Fruit fly (Drosophila melanogaster) whole organism, embryonic: ENCODE data around the gene pHCl-1.

Experiments used
- ATbp ChIP-seq: fragments of 200-800 bp; sonication (Bioruptor generic); optimal IDR thresholded peaks from 2 replicates; lab custom pipeline; 2017; ENCODE audit warnings: missing biosample characterization, mild to moderate bottlenecking, missing genetic modification characterization, missing genetic modification reagents
- Atf6 ChIP-seq: fragments of 200-800 bp; sonication (Bioruptor generic); IDR thresholded peaks from 2 replicates; pipeline ENCODE4 v1.3.6; 2022; ENCODE audit warnings: missing biosample characterization, missing genetic modification characterization
- CG11247 ChIP-seq: fragments of 200-800 bp; sonication (Bioruptor generic); IDR thresholded peaks from 2 replicates; pipeline ENCODE4 v1.3.6; 2022; ENCODE audit warnings: missing biosample characterization, missing genetic modification characterization
- CG11456 ChIP-seq: fragments of 200-800 bp; sonication (Bioruptor generic); IDR thresholded peaks from 3 replicates; pipeline ENCODE4 v1.3.6; 2022; ENCODE audit warnings: missing biosample characterization, missing genetic modification characterization
- CG12071 ChIP-seq: fragments of 200-800 bp; sonication (Bioruptor generic); optimal IDR thresholded peaks from 3 replicates; lab custom pipeline; 2018; ENCODE audit warnings: missing biosample characterization, mild to moderate bottlenecking, missing genetic modification characterization
- CG12104 ChIP-seq: fragments of 200-800 bp; sonication (Bioruptor generic); optimal IDR thresholded peaks from 3 replicates; lab custom pipeline; 2016; ENCODE audit warnings: missing biosample characterization, missing genetic modification characterization
- CG12659 ChIP-seq: fragments of 200-800 bp; sonication (Bioruptor generic); optimal IDR thresholded peaks from 3 replicates; lab custom pipeline; 2017; ENCODE audit warnings: mild to moderate bottlenecking, missing biosample characterization, missing genetic modification reagents, missing genetic modification characterization
- CG13123 ChIP-seq: fragments of 200-800 bp; sonication (Bioruptor generic); optimal IDR thresholded peaks from 2 replicates; lab custom pipeline; 2016; ENCODE audit warnings: missing biosample characterization, missing genetic modification characterization
- CG13287 ChIP-seq: fragments of 200-800 bp; sonication (Bioruptor generic); IDR thresholded peaks from 2 replicates; pipeline ENCODE4 v1.3.6; 2022; ENCODE audit warnings: missing biosample characterization, missing genetic modification characterization; ENCODE audit not compliant: partially characterized antibody
- CG13424 ChIP-seq: fragments of 200-800 bp; sonication (Bioruptor generic); optimal IDR thresholded peaks from 2 replicates; lab custom pipeline; 2019; ENCODE audit warnings: missing biosample characterization, mild to moderate bottlenecking, missing genetic modification characterization, moderate library complexity
- CG13624 ChIP-seq: fragments of 200-800 bp; sonication (Bioruptor generic); optimal IDR thresholded peaks from 2 replicates; lab custom pipeline; 2016; ENCODE audit warnings: missing biosample characterization, missing genetic modification characterization
- CG13894 ChIP-seq: fragments of 200-800 bp; sonication (Bioruptor generic); optimal IDR thresholded peaks from 3 replicates; lab custom pipeline; 2018; ENCODE audit warnings: missing biosample characterization, mild to moderate bottlenecking, missing genetic modification characterization, moderate library complexity
- CG14710 ChIP-seq: fragments of 200-800 bp; sonication (Bioruptor generic); optimal IDR thresholded peaks from 3 replicates; lab custom pipeline; 2019; ENCODE audit warnings: missing biosample characterization, mild to moderate bottlenecking, missing genetic modification characterization, moderate library complexity
- CG15073 ChIP-seq: fragments of 200-800 bp; sonication (Bioruptor generic); optimal IDR thresholded peaks from 2 replicates; lab custom pipeline; 2016; ENCODE audit warnings: missing biosample characterization, missing genetic modification characterization
- CG15601 ChIP-seq: fragments of 200-800 bp; sonication (Bioruptor generic); optimal IDR thresholded peaks from 3 replicates; lab custom pipeline; 2019; ENCODE audit warnings: missing biosample characterization, mild to moderate bottlenecking, missing genetic modification characterization, moderate library complexity
- CG17361 ChIP-seq: fragments of 200-800 bp; sonication (Bioruptor generic); IDR thresholded peaks from 3 replicates; pipeline ENCODE4 v1.3.6; 2022; ENCODE audit warnings: missing biosample characterization, missing genetic modification characterization
- CG17568 ChIP-seq: fragments of 200-800 bp; sonication (Bioruptor generic); optimal IDR thresholded peaks from 2 replicates; lab custom pipeline; 2018; ENCODE audit warnings: missing biosample characterization, mild to moderate bottlenecking, missing genetic modification characterization, moderate library complexity
- CG17802 ChIP-seq: fragments of 200-800 bp; sonication (Bioruptor generic); optimal IDR thresholded peaks from 2 replicates; lab custom pipeline; 2018; ENCODE audit warnings: missing biosample characterization, mild to moderate bottlenecking, missing genetic modification characterization, moderate library complexity
- CG30431 ChIP-seq: fragments of 200-800 bp; sonication (Bioruptor generic); optimal IDR thresholded peaks from 2 replicates; lab custom pipeline; 2017; ENCODE audit warnings: missing biosample characterization, missing genetic modification characterization
- CG31224 ChIP-seq: fragments of 200-800 bp; sonication (Bioruptor generic); IDR thresholded peaks from 2 replicates; pipeline ENCODE4 v1.3.6; 2022; ENCODE audit warnings: missing biosample characterization, missing genetic modification characterization
- CG3838 ChIP-seq: fragments of 200-800 bp; sonication (Bioruptor generic); optimal IDR thresholded peaks from 3 replicates; lab custom pipeline; 2016; ENCODE audit warnings: missing biosample characterization, missing genetic modification characterization
- CG6272 ChIP-seq: fragments of 200-800 bp; sonication (Bioruptor generic); IDR thresholded peaks from 2 replicates; pipeline ENCODE4 v1.3.6; 2022; ENCODE audit warnings: missing biosample characterization, missing genetic modification characterization
- CG6689 ChIP-seq: fragments of 200-800 bp; sonication (Bioruptor generic); IDR thresholded peaks from 2 replicates; pipeline ENCODE4 v1.3.6; 2022; ENCODE audit warnings: missing biosample characterization, missing genetic modification characterization
- CG6854 ChIP-seq: fragments of 200-800 bp; sonication (Bioruptor generic); optimal IDR thresholded peaks from 3 replicates; lab custom pipeline; 2017; ENCODE audit warnings: missing biosample characterization, mild to moderate bottlenecking, missing genetic modification characterization
- CG7372 ChIP-seq: fragments of 200-800 bp; sonication (Bioruptor generic); IDR thresholded peaks from 2 replicates; pipeline ENCODE4 v1.3.6; 2022; ENCODE audit warnings: missing biosample characterization, missing genetic modification characterization
- CG8290 ChIP-seq, 3 experiments: fragments of 200-800 bp; sonication (Bioruptor generic); optimal IDR thresholded peaks; 2 replicates each; lab custom pipeline; 2016 to 2019; ENCODE audit warnings: missing biosample characterization in 3 of 3, missing genetic modification characterization in 3 of 3, mild to moderate bottlenecking in 2 of 3, moderate library complexity in 1 of 3
- CG9817 ChIP-seq: fragments of 200-800 bp; sonication (Bioruptor generic); optimal IDR thresholded peaks from 2 replicates; lab custom pipeline; 2018; ENCODE audit warnings: missing biosample characterization, mild to moderate bottlenecking, missing genetic modification characterization, moderate library complexity
- CrebB ChIP-seq: fragments of 200-800 bp; sonication (Bioruptor generic); optimal IDR thresholded peaks from 3 replicates; lab custom pipeline; 2018; ENCODE audit warnings: missing biosample characterization, mild to moderate bottlenecking, missing genetic modification characterization
- HLH54F ChIP-seq: fragments of 200-800 bp; sonication (Bioruptor generic); optimal IDR thresholded peaks from 3 replicates; lab custom pipeline; 2016; ENCODE audit warnings: missing biosample characterization, missing genetic modification characterization
- Hr78 ChIP-seq, 2 experiments: fragments of 200-800 bp in 1 of 2; fragments of >200 bp in 1 of 2; sonication (Bioruptor generic) in 1 of 2; optimal IDR thresholded peaks; 2 replicates each; lab custom pipeline; 2017 to 2019; ENCODE audit warnings: missing biosample characterization in 2 of 2, missing genetic modification characterization in 2 of 2, mild to moderate bottlenecking in 1 of 2, moderate library complexity in 1 of 2
- Mes4 ChIP-seq: fragments of 200-800 bp; sonication (Bioruptor generic); optimal IDR thresholded peaks from 2 replicates; lab custom pipeline; 2016; ENCODE audit warnings: missing biosample characterization, missing genetic modification characterization
- Ravus ChIP-seq: fragments of 200-800 bp; sonication (Bioruptor generic); IDR thresholded peaks from 2 replicates; pipeline ENCODE4 v1.3.6; 2022; ENCODE audit warnings: missing biosample characterization, missing genetic modification characterization
- Sox100B ChIP-seq: fragments of 200-800 bp; sonication (Bioruptor generic); optimal IDR thresholded peaks from 3 replicates; lab custom pipeline; 2018; ENCODE audit warnings: missing biosample characterization, mild to moderate bottlenecking, missing genetic modification characterization
- TFAM ChIP-seq: fragments of 200-800 bp; sonication (Bioruptor generic); optimal IDR thresholded peaks from 2 replicates; lab custom pipeline; 2017; ENCODE audit warnings: missing biosample characterization, missing genetic modification characterization, inconsistent platforms
- bcd ChIP-seq: fragments of 200-800 bp; sonication (Bioruptor generic); optimal IDR thresholded peaks from 2 replicates; lab custom pipeline; 2017; ENCODE audit warnings: missing biosample characterization, mild to moderate bottlenecking, missing genetic modification characterization
- br ChIP-seq: fragments of >200 bp; optimal IDR thresholded peaks from 2 replicates; lab custom pipeline; 2017
- ems ChIP-seq: fragments of 200-800 bp; sonication (Bioruptor generic); optimal IDR thresholded peaks from 3 replicates; lab custom pipeline; 2016; ENCODE audit warnings: missing biosample characterization, missing genetic modification characterization
- her ChIP-seq: fragments of 200-800 bp; sonication (Bioruptor generic); optimal IDR thresholded peaks from 2 replicates; lab custom pipeline; 2016; ENCODE audit warnings: missing biosample characterization, missing genetic modification characterization
- jumu ChIP-seq: fragments of 200-800 bp; sonication (Bioruptor generic); optimal IDR thresholded peaks from 3 replicates; lab custom pipeline; 2016; ENCODE audit warnings: missing biosample characterization, missing genetic modification characterization
- lilli ChIP-seq: fragments of 200-800 bp; sonication (Bioruptor generic); optimal IDR thresholded peaks from 3 replicates; lab custom pipeline; 2016; ENCODE audit warnings: missing biosample characterization, missing genetic modification characterization
- odd ChIP-seq: fragments of 200-800 bp; sonication (Bioruptor generic); optimal IDR thresholded peaks from 2 replicates; lab custom pipeline; 2017; ENCODE audit warnings: missing biosample characterization, mild to moderate bottlenecking, missing genetic modification characterization
- org-1 ChIP-seq: fragments of 200-800 bp; sonication (Bioruptor generic); optimal IDR thresholded peaks from 2 replicates; lab custom pipeline; 2017; ENCODE audit warnings: missing biosample characterization, missing genetic modification characterization
- p53 ChIP-seq: fragments of 200-800 bp; sonication (Bioruptor generic); optimal IDR thresholded peaks from 2 replicates; lab custom pipeline; 2016; ENCODE audit warnings: missing biosample characterization, missing genetic modification characterization
- pnt ChIP-seq: fragments of 200-800 bp; sonication (Bioruptor generic); optimal IDR thresholded peaks from 3 replicates; lab custom pipeline; 2016; ENCODE audit warnings: missing biosample characterization, missing genetic modification characterization
- pzg ChIP-seq: fragments of 200-800 bp; sonication (Bioruptor generic); optimal IDR thresholded peaks from 3 replicates; lab custom pipeline; 2018; ENCODE audit warnings: missing biosample characterization, mild to moderate bottlenecking, missing genetic modification characterization, moderate library complexity
- sens-2 ChIP-seq: fragments of 200-800 bp; sonication (Bioruptor generic); IDR thresholded peaks from 2 replicates; pipeline ENCODE4 v1.3.6; 2022; ENCODE audit warnings: missing biosample characterization, missing genetic modification characterization
- sisA ChIP-seq: fragments of 200-800 bp; sonication (Bioruptor generic); IDR thresholded peaks from 2 replicates; pipeline ENCODE4 v1.3.6; 2022; ENCODE audit warnings: missing biosample characterization, missing genetic modification characterization
- tio ChIP-seq: fragments of 200-800 bp; sonication (Bioruptor generic); optimal IDR thresholded peaks from 2 replicates; lab custom pipeline; 2017; ENCODE audit warnings: missing biosample characterization, missing genetic modification characterization, inconsistent platforms
- trh ChIP-seq: fragments of 200-800 bp; sonication (Bioruptor generic); optimal IDR thresholded peaks from 2 replicates; lab custom pipeline; 2016; ENCODE audit warnings: missing biosample characterization, missing genetic modification characterization
- zen ChIP-seq: fragments of 200-800 bp; sonication (Bioruptor generic); optimal IDR thresholded peaks from 3 replicates; lab custom pipeline; 2018; ENCODE audit warnings: missing biosample characterization, mild to moderate bottlenecking, missing genetic modification characterization, moderate library complexity

pHCl-1 gene

dm6 chr3L:15826347-15826984 lies 72.4 kb downstream of the pHCl-1 start, which contains the start of the genes DCP2 and dbo (continued):
- no peak for TF ChIP-seq her
- TF ChIP-seq trh (GFP tag; lab: Kevin White, UChicago): peak; percentile 40
- TF ChIP-seq HLH54F (GFP tag; lab: Kevin White, UChicago): peak; percentile 49
- TF ChIP-seq CG7372 (GFP tag; lab: Robert Waterston, UW): peak; percentile 63
- no peak for TF ChIP-seq pnt (GFP tag; lab: Kevin White, UChicago)
- TF ChIP-seq bcd (GFP tag; lab: Kevin White, UChicago): peak; percentile 62
- TF ChIP-seq TFAM: no peak
- TF ChIP-seq p53 (GFP tag; lab: Kevin White, UChicago): no peak
- peak; percentile 73 for TF ChIP-seq Sox100B (GFP tag; lab: Kevin White, UChicago)
- no peak for TF ChIP-seq CG13123 (GFP tag; lab: Kevin White, UChicago)
- no peak for TF ChIP-seq CG3838 (GFP tag; lab: Kevin White, UChicago)
- no peak for TF ChIP-seq CG6854 (GFP tag; lab: Kevin White, UChicago)
- TF ChIP-seq ems (GFP tag; lab: Kevin White, UChicago): peak; percentile 9
- TF ChIP-seq CG6689 (GFP tag; lab: Robert Waterston, UW): peak; percentile 59; the same call in 1 of the 2 replicates
- TF ChIP-seq CG9817 (tag; lab: Kevin White, UChicago): peak; percentile 83
- no peak for TF ChIP-seq Mes4
- peak; percentile 51; the same call in 1 of the 2 replicates for TF ChIP-seq Atf6 (GFP tag; lab: Robert Waterston, UW)
- TF ChIP-seq CG17361 (GFP tag; lab: Robert Waterston, UW): peak; percentile 65; the same call in 2 of the 3 replicates
- TF ChIP-seq CG13287: peak; percentile 86
- TF ChIP-seq CG15601: peak; percentile 30
- TF ChIP-seq Hr78 (GFP tag; optimal IDR thresholded peaks at IDR 0.05; lab: Kevin White, UChicago): no peak
- peak; percentile 69 for TF ChIP-seq CG13894 (tag; lab: Kevin White, UChicago)
- TF ChIP-seq CG13424 (tag; lab: Kevin White, UChicago): peak; percentile 78
- TF ChIP-seq CG17802 (tag; lab: Kevin White, UChicago): no peak
- TF ChIP-seq CrebB (tag; lab: Kevin White, UChicago): peak; percentile 11
- TF ChIP-seq lilli (GFP tag; lab: Kevin White, UChicago): peak; percentile 69
- no peak for TF ChIP-seq br
- no peak for TF ChIP-seq org-1 (GFP tag; lab: Kevin White, UChicago)
- TF ChIP-seq CG31224 (GFP tag; lab: Robert Waterston, UW): 0 out of 2 replicates have a peak, but pooled peaks have one; percentile 10
- peak; percentile 44 for TF ChIP-seq jumu (GFP tag; lab: Kevin White, UChicago)
- TF ChIP-seq sisA: peak; percentile 69
- no peak for TF ChIP-seq Ravus (GFP tag; lab: Robert Waterston, UW)
- TF ChIP-seq tio (GFP tag; lab: Kevin White, UChicago): peak; percentile 63
- no peak for TF ChIP-seq CG30431 (GFP tag; lab: Kevin White, UChicago)
- peak; percentile 80 for TF ChIP-seq CG11247 (GFP tag; lab: Robert Waterston, UW)
- peak; percentile 0 for TF ChIP-seq CG15073 (GFP tag; lab: Kevin White, UChicago)
- TF ChIP-seq CG12104 (GFP tag; lab: Kevin White, UChicago): peak; percentile 58
- no peak for TF ChIP-seq CG17568 (GFP tag; lab: Kevin White, UChicago)
- TF ChIP-seq pzg (GFP tag; lab: Kevin White, UChicago): peak; percentile 28
- no peak for TF ChIP-seq CG12071 (GFP tag; lab: Kevin White, UChicago)
- TF ChIP-seq CG11456: peak; percentile 84; the same call in 2 of the 3 replicates
- no peak; the same call in 1 of the 2 replicates for TF ChIP-seq CG6272 (GFP tag; lab: Robert Waterston, UW)
- no peak for TF ChIP-seq sens-2
- TF ChIP-seq zen (tag; lab: Kevin White, UChicago): peak; percentile 47
- no peak for TF ChIP-seq CG13624 (GFP tag; lab: Kevin White, UChicago)
- TF ChIP-seq CG14710 (tag; lab: Kevin White, UChicago): peak; percentile 81
- no peak for TF ChIP-seq odd
- peak; percentile 2 for TF ChIP-seq ATbp (GFP tag; lab: Kevin White, UChicago)
- TF ChIP-seq CG8290 (GFP tag; optimal IDR thresholded peaks at IDR 0.05; lab: Kevin White, UChicago): no peak
- peak in 1 of 2 experiments; percentile 52 for TF ChIP-seq CG8290 (tag; optimal IDR thresholded peaks at IDR 0.05; lab: Kevin White, UChicago)
- peak; percentile 62 for TF ChIP-seq CG12659 (GFP tag; lab: Kevin White, UChicago)
